Fruit fly (Drosophila melanogaster): ENCODE measurements around the gene RhoGAP71E.

Gene RhoGAP71E

DNA sequence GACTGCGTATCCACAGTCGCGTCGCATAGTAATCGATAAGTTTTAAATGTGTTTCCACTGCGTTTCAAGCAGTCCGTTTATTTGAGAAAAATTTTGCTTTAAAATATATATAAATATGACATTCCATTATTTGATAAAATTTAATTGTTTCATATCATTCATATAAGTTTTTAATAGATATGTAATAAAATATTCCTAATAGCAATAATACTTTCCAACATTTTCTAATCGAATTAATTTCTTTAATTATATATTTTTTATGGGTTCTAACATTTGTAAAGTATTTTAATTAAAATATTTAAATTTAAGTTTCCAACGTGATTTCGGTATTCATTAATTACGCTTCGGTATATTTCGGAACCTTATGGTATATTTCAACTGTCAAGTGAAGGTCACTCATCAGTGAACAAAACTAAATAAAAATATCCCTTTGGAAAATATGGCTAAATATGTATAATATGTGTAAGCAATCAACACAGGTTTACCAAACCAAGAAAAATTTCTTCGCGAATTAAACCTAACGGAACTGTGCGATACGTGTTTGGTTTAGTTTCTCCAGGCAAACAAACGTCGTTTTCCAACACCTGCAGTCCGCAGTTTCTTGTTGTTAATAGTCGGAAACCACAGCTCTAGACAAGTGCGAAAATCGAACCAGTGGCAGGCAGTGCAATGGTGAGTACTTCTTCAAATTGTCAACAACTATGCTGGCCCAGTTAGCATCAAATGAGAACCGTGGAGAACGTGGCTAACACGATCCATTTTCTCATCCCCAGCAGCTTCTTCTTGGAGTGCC is 25.4 kb upstream of the RhoGAP71E start, which contains the start of the genes CG7739 and SCCRO:
Gene CG7739 (minus strand): TSS at position 8 of the 793 bp plus-strand sequence.
Gene SCCRO (plus strand): TSS at position 370 of the 793 bp plus-strand sequence.
- TF ChIP-seq CG10348 (GFP tag; IDR thresholded peaks at IDR 0.05), result no peak
- 0 out of 2 replicates have a peak, but pooled peaks have one; percentile 51 for TF ChIP-seq CG12605 (GFP tag; IDR thresholded peaks at IDR 0.05)
- TF ChIP-seq fd96Ca (GFP tag; IDR thresholded peaks at IDR 0.05), result 0 out of 3 replicates have a peak, but pooled peaks have one; percentile 49
- peak; percentile 42 for TF ChIP-seq Snoo (tag; optimal IDR thresholded peaks at IDR 0.05)
- peak; percentile 3 for TF ChIP-seq CG8301 (tag; optimal IDR thresholded peaks at IDR 0.05)
- TF ChIP-seq CG8159 (tag; optimal IDR thresholded peaks at IDR 0.05), result peak; percentile 25
- peak; percentile 51 for TF ChIP-seq CG15710 (tag; optimal IDR thresholded peaks at IDR 0.05)
- no peak for TF ChIP-seq EcR (GFP tag; optimal IDR thresholded peaks at IDR 0.05)
- TF ChIP-seq Pif1A (GFP tag; optimal IDR thresholded peaks at IDR 0.05), result no peak
- TF ChIP-seq CG17806 (tag; optimal IDR thresholded peaks at IDR 0.05), result peak; percentile 58
- TF ChIP-seq CG14655 (GFP tag; optimal IDR thresholded peaks at IDR 0.05), result no peak
- TF ChIP-seq CG4496 (GFP tag; IDR thresholded peaks at IDR 0.05), result peak; percentile 71; the same call in 2 of the 3 replicates
- TF ChIP-seq rn (GFP tag; IDR thresholded peaks at IDR 0.05), result no peak
- peak; percentile 9 for TF ChIP-seq CG34367 (tag; optimal IDR thresholded peaks at IDR 0.05)
- TF ChIP-seq CG13204 (GFP tag; optimal IDR thresholded peaks at IDR 0.05), result no peak
- TF ChIP-seq D1 (tag; optimal IDR thresholded peaks at IDR 0.05), result peak; percentile 45
- peak; percentile 62 for TF ChIP-seq Ets98B (GFP tag; IDR thresholded peaks at IDR 0.05)
- TF ChIP-seq gl (tag; optimal IDR thresholded peaks at IDR 0.05), result no peak
- peak; percentile 58 for TF ChIP-seq CG9948 (tag; optimal IDR thresholded peaks at IDR 0.05)
- no peak for TF ChIP-seq Pif1B (GFP tag; optimal IDR thresholded peaks at IDR 0.05)
- peak; percentile 57; the same call in 1 of the 2 replicates for TF ChIP-seq CG32121 (GFP tag; IDR thresholded peaks at IDR 0.05)

DNA sequence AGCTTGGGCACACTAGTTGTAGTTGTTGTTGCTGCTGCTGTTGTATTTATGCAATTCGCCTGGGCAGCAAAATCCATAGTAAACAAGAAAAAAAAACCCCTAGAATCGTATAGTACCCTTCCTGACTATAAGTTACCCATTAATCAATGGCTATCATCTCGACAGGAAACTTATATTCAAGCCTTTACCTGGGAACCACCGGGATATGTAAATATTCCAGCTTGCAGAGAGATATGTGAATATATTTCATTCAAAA is 24.9 kb upstream of the RhoGAP71E start:
- TF ChIP-seq gl (tag; optimal IDR thresholded peaks at IDR 0.05) (no peak), CG10348 (GFP tag; IDR thresholded peaks at IDR 0.05) (no peak), CG13204 (GFP tag; optimal IDR thresholded peaks at IDR 0.05) (no peak), rn (GFP tag; IDR thresholded peaks at IDR 0.05) (no peak), CG15710 (tag; optimal IDR thresholded peaks at IDR 0.05) (no peak), Pif1A (GFP tag; optimal IDR thresholded peaks at IDR 0.05) (no peak), fd96Ca (GFP tag; IDR thresholded peaks at IDR 0.05) (no peak), D1 (tag; optimal IDR thresholded peaks at IDR 0.05) (no peak), CG8301 (tag; optimal IDR thresholded peaks at IDR 0.05) (no peak), CG34367 (tag; optimal IDR thresholded peaks at IDR 0.05) (no peak), Snoo (tag; optimal IDR thresholded peaks at IDR 0.05) (no peak), CG14655 (GFP tag; optimal IDR thresholded peaks at IDR 0.05) (no peak), CG12605 (GFP tag; IDR thresholded peaks at IDR 0.05) (no peak)

dm6 chr3L:15565829-15566433 is 22.7 kb upstream of the RhoGAP71E start, which contains the start of gene dop:
Gene dop, plus strand, starts transcription at chr3L:15566013.
- TF ChIP-seq CG32121 (GFP tag; IDR thresholded peaks at IDR 0.05) (no peak), Snoo (tag; optimal IDR thresholded peaks at IDR 0.05) (peak; percentile 20)

dm6 chr3L:15566484-15566955 is 22.1 kb upstream of the RhoGAP71E start:
- no peak for TF ChIP-seq CG34367 (tag; optimal IDR thresholded peaks at IDR 0.05)
- TF ChIP-seq CG4496 (GFP tag; IDR thresholded peaks at IDR 0.05), result peak; percentile 53; the same call in 1 of the 3 replicates
- peak; percentile 82 for TF ChIP-seq EcR (GFP tag; optimal IDR thresholded peaks at IDR 0.05)
- TF ChIP-seq CG12605 (GFP tag; IDR thresholded peaks at IDR 0.05), result peak; percentile 61; the same call in 1 of the 2 replicates
- TF ChIP-seq Pif1B (GFP tag; optimal IDR thresholded peaks at IDR 0.05), result peak; percentile 25
- TF ChIP-seq fd96Ca (GFP tag; IDR thresholded peaks at IDR 0.05), result peak; percentile 57; the same call in 1 of the 3 replicates
- no peak for TF ChIP-seq CG14655 (GFP tag; optimal IDR thresholded peaks at IDR 0.05)
- TF ChIP-seq Ets98B (GFP tag; IDR thresholded peaks at IDR 0.05), result peak; percentile 24; the same call in 1 of the 2 replicates

DNA sequence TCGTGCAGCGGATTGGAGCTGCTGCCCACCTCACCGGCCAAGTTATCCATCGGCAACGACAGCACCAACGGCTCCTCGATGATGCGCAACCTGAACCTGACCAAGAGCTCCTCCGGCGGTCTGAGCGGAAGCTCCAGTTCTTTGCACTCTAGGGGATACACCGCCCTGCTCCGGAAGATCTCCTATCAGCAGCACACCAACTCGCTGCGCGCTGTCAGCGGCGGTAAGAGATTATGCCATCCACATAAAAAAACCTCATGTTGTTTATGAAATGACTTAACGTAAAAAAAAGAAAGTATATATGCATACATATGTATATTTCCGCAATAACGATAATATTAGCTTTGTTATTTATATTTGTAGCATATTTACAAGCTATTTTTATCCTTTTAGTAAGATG is 19.9 kb upstream of the RhoGAP71E start:
- no peak for TF ChIP-seq CG17806 (tag; optimal IDR thresholded peaks at IDR 0.05)
- TF ChIP-seq CG32121 (GFP tag; IDR thresholded peaks at IDR 0.05), result no peak
- TF ChIP-seq EcR (GFP tag; optimal IDR thresholded peaks at IDR 0.05), result peak; percentile 68
- TF ChIP-seq rn (GFP tag; IDR thresholded peaks at IDR 0.05), result no peak
- no peak for TF ChIP-seq CG4496 (GFP tag; IDR thresholded peaks at IDR 0.05)
- TF ChIP-seq CG34367 (tag; optimal IDR thresholded peaks at IDR 0.05), result no peak
- no peak for TF ChIP-seq Pif1A (GFP tag; optimal IDR thresholded peaks at IDR 0.05)
- TF ChIP-seq D1 (tag; optimal IDR thresholded peaks at IDR 0.05), result no peak

DNA sequence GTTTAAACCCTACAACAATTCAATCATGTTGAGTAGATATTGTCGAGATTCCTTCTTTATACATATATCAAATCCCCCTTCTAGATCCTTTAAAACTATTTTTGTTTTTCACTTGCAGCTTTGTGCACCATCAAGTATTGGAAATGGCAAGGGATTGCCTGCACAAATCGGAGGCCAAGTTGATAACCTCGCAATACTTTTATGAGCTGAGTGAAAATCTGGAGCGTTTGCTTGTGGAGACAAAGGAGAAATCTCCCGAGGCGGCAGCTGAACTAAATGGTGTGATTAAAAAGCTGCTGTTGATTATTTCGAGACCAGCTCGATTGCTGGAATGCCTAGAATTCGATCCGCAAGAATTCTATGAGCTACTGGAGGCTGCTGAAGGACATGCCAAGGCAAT is 18.1 kb upstream of the RhoGAP71E start:
- no peak for TF ChIP-seq CG8301 (tag; optimal IDR thresholded peaks at IDR 0.05)
- TF ChIP-seq CG34367 (tag; optimal IDR thresholded peaks at IDR 0.05), result no peak
- TF ChIP-seq CG12605 (GFP tag; IDR thresholded peaks at IDR 0.05), result no peak
- TF ChIP-seq rn (GFP tag; IDR thresholded peaks at IDR 0.05), result no peak
- TF ChIP-seq CG8159 (tag; optimal IDR thresholded peaks at IDR 0.05), result no peak
- no peak for TF ChIP-seq Pif1B (GFP tag; optimal IDR thresholded peaks at IDR 0.05)
- TF ChIP-seq Ets98B (GFP tag; IDR thresholded peaks at IDR 0.05), result no peak
- TF ChIP-seq CG32121 (GFP tag; IDR thresholded peaks at IDR 0.05), result no peak
